Fruit fly (Drosophila melanogaster): ENCODE results near the gene Cpr92F.

Gene Cpr92F

DNA sequence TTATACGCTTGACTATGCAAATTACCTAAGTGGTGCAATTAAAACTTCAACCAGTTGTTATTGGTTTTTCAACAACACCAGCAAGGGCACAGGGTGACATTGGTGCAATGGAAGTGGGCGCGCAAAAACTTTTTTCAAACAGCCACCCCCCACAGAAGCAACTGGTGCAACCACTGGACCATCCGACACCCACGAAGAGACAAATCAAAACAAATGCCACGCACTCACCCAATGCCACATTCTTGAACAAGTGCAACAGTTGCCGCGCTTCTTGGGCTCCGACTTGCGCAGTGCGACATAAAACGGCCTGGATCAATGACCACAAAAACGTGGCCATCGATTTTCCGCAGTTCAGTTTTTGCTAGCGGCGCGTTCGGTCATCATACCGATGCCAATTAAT, 33.6 kb upstream of the Cpr92F start:
- no peak for TF ChIP-seq aop (GFP tag; IDR thresholded peaks at IDR 0.05)
- peak; percentile 8 for TF ChIP-seq MESR4 (GFP tag; optimal IDR thresholded peaks at IDR 0.05)
- no peak for TF ChIP-seq ash1 (GFP tag; optimal IDR thresholded peaks at IDR 0.05)
- TF ChIP-seq Med (GFP tag) = peak; percentile 71
- TF ChIP-seq CG14710 (tag; optimal IDR thresholded peaks at IDR 0.05) = no peak
- TF ChIP-seq CG13775 (GFP tag; optimal IDR thresholded peaks at IDR 0.05) = no peak
- TF ChIP-seq CG17328 (GFP tag; IDR thresholded peaks at IDR 0.05) = no peak
- 0 out of 2 replicates have a peak, but pooled peaks have one; percentile 27 for TF ChIP-seq stc (GFP tag; IDR thresholded peaks at IDR 0.05)
- no peak for TF ChIP-seq ssp (GFP tag; IDR thresholded peaks at IDR 0.05)
- no peak for TF ChIP-seq danr (GFP tag; IDR thresholded peaks at IDR 0.05)
- 0 out of 3 replicates have a peak, but pooled peaks have one; percentile 18 for TF ChIP-seq zfh1 (GFP tag; IDR thresholded peaks at IDR 0.05)
- TF ChIP-seq Oaz (GFP tag; IDR thresholded peaks at IDR 0.05) = no peak
- no peak for TF ChIP-seq CG8478 (optimal IDR thresholded peaks at IDR 0.05)
- TF ChIP-seq CG17612 (GFP tag; IDR thresholded peaks at IDR 0.05) = no peak
- TF ChIP-seq lola (GFP tag; optimal IDR thresholded peaks at IDR 0.05) = no peak
- peak; percentile 93 for TF ChIP-seq E2f2 (GFP tag; IDR thresholded peaks at IDR 0.05)
- TF ChIP-seq CG14965 (GFP tag; optimal IDR thresholded peaks at IDR 0.05; ENCODE audit: borderline replicate concordance) = no peak
- no peak for TF ChIP-seq trem (tag; optimal IDR thresholded peaks at IDR 0.05)
- TF ChIP-seq CTCF (GFP tag; optimal IDR thresholded peaks at IDR 0.05) = no peak
- peak; percentile 46; the same call in 1 of the 2 replicates for TF ChIP-seq CG32532 (GFP tag; IDR thresholded peaks at IDR 0.05)
- TF ChIP-seq Sin3A (optimal IDR thresholded peaks at IDR 0.05) = no peak
- TF ChIP-seq seq (GFP tag; IDR thresholded peaks at IDR 0.05) = peak; percentile 62
- no peak for TF ChIP-seq Stat92E (GFP tag; optimal IDR thresholded peaks at IDR 0.05)
- TF ChIP-seq CG15011 (GFP tag; optimal IDR thresholded peaks at IDR 0.05) = no peak
- no peak for TF ChIP-seq grn (GFP tag; optimal IDR thresholded peaks at IDR 0.05)
- TF ChIP-seq CG1602 (GFP tag; optimal IDR thresholded peaks at IDR 0.05) = no peak
- no peak for TF ChIP-seq dati (GFP tag; IDR thresholded peaks at IDR 0.05)
- no peak for TF ChIP-seq btn (GFP tag; optimal IDR thresholded peaks at IDR 0.05)
- no peak for TF ChIP-seq Hr78 (GFP tag; optimal IDR thresholded peaks at IDR 0.05)
- TF ChIP-seq gsb-n (tag; optimal IDR thresholded peaks at IDR 0.05) = no peak
- no peak for TF ChIP-seq croc (GFP tag; conservative IDR thresholded peaks at IDR 0.05)
- TF ChIP-seq CG13424 (tag; optimal IDR thresholded peaks at IDR 0.05) = no peak
- no peak for TF ChIP-seq CkIIα-i1 (GFP tag; IDR thresholded peaks at IDR 0.05)
- no peak for TF ChIP-seq CG11560 (tag; IDR thresholded peaks at IDR 0.05)
- no peak for TF ChIP-seq D19B (GFP tag; optimal IDR thresholded peaks at IDR 0.05)
- peak; percentile 41; the same call in 1 of the 2 replicates for TF ChIP-seq MBD-R2 (GFP tag; IDR thresholded peaks at IDR 0.05)
- TF ChIP-seq Hand (GFP tag; optimal IDR thresholded peaks at IDR 0.05) = no peak
- TF ChIP-seq tap (tag; optimal IDR thresholded peaks at IDR 0.05) = no peak
- TF ChIP-seq jigr1 (GFP tag; IDR thresholded peaks at IDR 0.05) = no peak
- no peak for TF ChIP-seq CG2116 (GFP tag; optimal IDR thresholded peaks at IDR 0.05)
- TF ChIP-seq Abd-B (GFP tag; optimal IDR thresholded peaks at IDR 0.05) = no peak
- TF ChIP-seq CG3995 (GFP tag; optimal IDR thresholded peaks at IDR 0.05) = no peak
- TF ChIP-seq CG30403 (GFP tag; optimal IDR thresholded peaks at IDR 0.05) = no peak
- no peak for TF ChIP-seq CG17359 (tag; optimal IDR thresholded peaks at IDR 0.05)
- TF ChIP-seq E2f1 (GFP tag; IDR thresholded peaks at IDR 0.05) = peak; percentile 28; the same call in 1 of the 2 replicates
- TF ChIP-seq pnt (GFP tag; optimal IDR thresholded peaks at IDR 0.05) = no peak
- no peak for TF ChIP-seq zf30C (GFP tag; optimal IDR thresholded peaks at IDR 0.05)
- no peak for TF ChIP-seq CG12391 (tag; optimal IDR thresholded peaks at IDR 0.05)
- no peak for TF ChIP-seq BtbVII (GFP tag; optimal IDR thresholded peaks at IDR 0.05)
- no peak for TF ChIP-seq CG14050 (GFP tag; IDR thresholded peaks at IDR 0.05)
- TF ChIP-seq CG34422 (GFP tag; IDR thresholded peaks at IDR 0.05) = peak; percentile 65; the same call in 1 of the 3 replicates
- no peak for TF ChIP-seq Lhr (GFP tag; optimal IDR thresholded peaks at IDR 0.05)
- TF ChIP-seq maf-S (GFP tag; optimal IDR thresholded peaks at IDR 0.05) = no peak
